Fruit fly (Drosophila melanogaster) whole organism, embryonic: Measurements from ENCODE around the gene Inx3.

Experiments used
- Aef1 ChIP-seq: fragments of 200-800 bp; sonication (Bioruptor generic); IDR thresholded peaks from 3 replicates; pipeline ENCODE4 v1.3.6; 2022; ENCODE audit warnings: missing biosample characterization, missing genetic modification characterization
- Bdp1 ChIP-seq: fragments of 200-800 bp; sonication (Bioruptor generic); optimal IDR thresholded peaks from 3 replicates; lab custom pipeline; 2016; ENCODE audit warnings: missing biosample characterization, missing genetic modification characterization
- Blimp-1 ChIP-seq: fragments of 200-800 bp; sonication (Bioruptor generic); optimal IDR thresholded peaks from 3 replicates; lab custom pipeline; 2018; ENCODE audit warnings: missing biosample characterization, missing genetic modification characterization, mild to moderate bottlenecking, moderate library complexity, missing genetic modification reagents
- CG10147 ChIP-seq: fragments of 200-800 bp; sonication (Bioruptor generic); optimal IDR thresholded peaks from 2 replicates; lab custom pipeline; 2019; ENCODE audit warnings: missing biosample characterization, mild to moderate bottlenecking, missing genetic modification characterization, moderate library complexity
- CG9609 ChIP-seq: fragments of 200-800 bp; sonication (Bioruptor generic); optimal IDR thresholded peaks from 3 replicates; lab custom pipeline; 2016; ENCODE audit warnings: missing biosample characterization, missing genetic modification characterization
- D19A ChIP-seq: fragments of 200-800 bp; optimal IDR thresholded peaks from 3 replicates; lab custom pipeline; 2019; ENCODE audit warnings: missing biosample characterization, mild to moderate bottlenecking, missing genetic modification characterization, moderate library complexity
- fd64A ChIP-seq: fragments of 200-800 bp; sonication (Bioruptor generic); optimal IDR thresholded peaks from 3 replicates; lab custom pipeline; 2018; ENCODE audit warnings: missing biosample characterization, mild to moderate bottlenecking, missing genetic modification characterization
- psq ChIP-seq: fragments of 200-800 bp; sonication (Bioruptor generic); optimal IDR thresholded peaks from 2 replicates; lab custom pipeline; 2017; ENCODE audit warnings: missing biosample characterization, missing genetic modification characterization

dm6 chr3R:28842431-28842830 lies 16.9 kb downstream of the Inx3 start:
- TF ChIP-seq Aef1 (GFP tag; lab: Robert Waterston, UW) (no peak), D19A (tag; lab: Kevin White, UChicago) (no peak), CG9609 (GFP tag; lab: Kevin White, UChicago) (no peak), Blimp-1 (GFP tag; lab: Kevin White, UChicago) (no peak), psq (GFP tag; lab: Kevin White, UChicago) (no peak), CG10147 (GFP tag; lab: Kevin White, UChicago) (no peak), fd64A (GFP tag; lab: Kevin White, UChicago) (no peak), Bdp1 (GFP tag; lab: Kevin White, UChicago) (no peak)
